Fruit fly (Drosophila melanogaster): ENCODE results near the gene CG14626.

The CG14626 gene

dm6 chrX:1191008-1191407 lies 6.4 kb downstream of the CG14626 start, which contains the start of gene CG11380:
TSS of gene CG11380 (plus strand) at chrX:1191308.
- no peak for TF ChIP-seq rn (GFP tag; IDR thresholded peaks at IDR 0.05)
- no peak for TF ChIP-seq CG8301 (tag; optimal IDR thresholded peaks at IDR 0.05)
- no peak for TF ChIP-seq Snoo (tag; optimal IDR thresholded peaks at IDR 0.05)
- no peak for TF ChIP-seq CG17806 (tag; optimal IDR thresholded peaks at IDR 0.05)
- TF ChIP-seq CG14655 (GFP tag; optimal IDR thresholded peaks at IDR 0.05), result no peak

DNA sequence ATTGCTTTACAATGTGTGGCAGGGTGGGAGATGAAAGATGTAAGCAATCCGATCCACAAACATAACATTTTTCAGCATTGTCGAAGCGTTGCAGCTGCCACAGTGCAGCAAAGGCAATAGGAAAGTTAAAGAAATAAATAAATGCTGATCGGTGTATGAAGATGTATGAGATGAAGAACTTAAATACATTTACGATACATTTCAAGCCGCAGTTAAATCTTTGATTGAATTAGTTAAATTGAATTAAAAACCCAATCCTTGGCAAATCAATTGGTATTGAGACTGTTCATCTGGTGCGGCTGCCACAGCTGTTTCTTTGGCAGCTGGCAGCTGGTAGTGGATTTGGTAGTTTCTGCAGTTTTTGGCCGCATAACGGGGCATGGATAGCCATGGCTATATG lies 13.3 kb downstream of the CG14626 start:
- no peak for TF ChIP-seq CG10348 (GFP tag; IDR thresholded peaks at IDR 0.05)
- peak; percentile 38; the same call in 1 of the 2 replicates for TF ChIP-seq Ets98B (GFP tag; IDR thresholded peaks at IDR 0.05)

DNA sequence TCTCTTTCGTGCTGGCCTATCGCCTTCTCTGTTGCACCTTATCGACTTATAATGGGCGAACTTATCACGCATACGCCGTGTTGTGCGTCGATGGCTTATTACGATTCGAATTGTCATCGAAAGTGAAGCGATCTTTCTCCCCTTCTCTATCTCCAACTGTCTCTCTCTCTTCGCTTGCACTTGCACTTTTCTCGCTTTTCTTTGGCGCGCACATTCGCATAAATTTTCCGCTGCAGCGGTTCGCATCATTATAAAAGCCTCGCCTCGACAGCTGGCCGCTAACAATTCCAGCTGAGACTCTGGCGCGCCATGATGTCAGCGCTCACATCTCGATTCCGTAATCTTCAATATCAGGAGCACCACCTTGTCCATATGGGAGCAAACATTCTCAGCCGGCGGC lies 14.7 kb downstream of the CG14626 start, which contains the start of gene CG14625:
CG14625 (plus strand) TSS at position 301 of the 400 bp plus-strand sequence.
- TF ChIP-seq CG34367 (tag; optimal IDR thresholded peaks at IDR 0.05) (no peak), CG8159 (tag; optimal IDR thresholded peaks at IDR 0.05) (no peak)

- TF ChIP-seq CG8159 (tag; optimal IDR thresholded peaks at IDR 0.05) (no peak), CG13204 (GFP tag; optimal IDR thresholded peaks at IDR 0.05) (no peak), CG32121 (GFP tag; IDR thresholded peaks at IDR 0.05) (no peak), CG17806 (tag; optimal IDR thresholded peaks at IDR 0.05) (no peak)
Observed at dm6 chrX:1203477-1203876, 18.9 kb downstream of the CG14626 start, which contains the start of gene CG11381. TSS of gene CG11381 (plus strand) at chrX:1203777.

dm6 chrX:1206437-1206836 lies 21.9 kb downstream of the CG14626 start, which contains the start of gene CG14624:
TSS of gene CG14624 (plus strand) at chrX:1206737.
- TF ChIP-seq CG8159 (tag; optimal IDR thresholded peaks at IDR 0.05) (no peak), Pif1A (GFP tag; optimal IDR thresholded peaks at IDR 0.05) (no peak), CG4496 (GFP tag; IDR thresholded peaks at IDR 0.05) (no peak), EcR (GFP tag; optimal IDR thresholded peaks at IDR 0.05) (no peak), Ets98B (GFP tag; IDR thresholded peaks at IDR 0.05) (no peak), gl (tag; optimal IDR thresholded peaks at IDR 0.05) (no peak), rn (GFP tag; IDR thresholded peaks at IDR 0.05) (no peak), CG9948 (tag; optimal IDR thresholded peaks at IDR 0.05) (no peak), CG15710 (tag; optimal IDR thresholded peaks at IDR 0.05) (no peak), D1 (tag; optimal IDR thresholded peaks at IDR 0.05) (no peak), CG8301 (tag; optimal IDR thresholded peaks at IDR 0.05) (no peak), fd96Ca (GFP tag; IDR thresholded peaks at IDR 0.05) (no peak), CG17806 (tag; optimal IDR thresholded peaks at IDR 0.05) (no peak), CG32121 (GFP tag; IDR thresholded peaks at IDR 0.05) (no peak), CG13204 (GFP tag; optimal IDR thresholded peaks at IDR 0.05) (no peak), Pif1B (GFP tag; optimal IDR thresholded peaks at IDR 0.05) (no peak), CG34367 (tag; optimal IDR thresholded peaks at IDR 0.05) (no peak), CG10348 (GFP tag; IDR thresholded peaks at IDR 0.05) (no peak)

DNA sequence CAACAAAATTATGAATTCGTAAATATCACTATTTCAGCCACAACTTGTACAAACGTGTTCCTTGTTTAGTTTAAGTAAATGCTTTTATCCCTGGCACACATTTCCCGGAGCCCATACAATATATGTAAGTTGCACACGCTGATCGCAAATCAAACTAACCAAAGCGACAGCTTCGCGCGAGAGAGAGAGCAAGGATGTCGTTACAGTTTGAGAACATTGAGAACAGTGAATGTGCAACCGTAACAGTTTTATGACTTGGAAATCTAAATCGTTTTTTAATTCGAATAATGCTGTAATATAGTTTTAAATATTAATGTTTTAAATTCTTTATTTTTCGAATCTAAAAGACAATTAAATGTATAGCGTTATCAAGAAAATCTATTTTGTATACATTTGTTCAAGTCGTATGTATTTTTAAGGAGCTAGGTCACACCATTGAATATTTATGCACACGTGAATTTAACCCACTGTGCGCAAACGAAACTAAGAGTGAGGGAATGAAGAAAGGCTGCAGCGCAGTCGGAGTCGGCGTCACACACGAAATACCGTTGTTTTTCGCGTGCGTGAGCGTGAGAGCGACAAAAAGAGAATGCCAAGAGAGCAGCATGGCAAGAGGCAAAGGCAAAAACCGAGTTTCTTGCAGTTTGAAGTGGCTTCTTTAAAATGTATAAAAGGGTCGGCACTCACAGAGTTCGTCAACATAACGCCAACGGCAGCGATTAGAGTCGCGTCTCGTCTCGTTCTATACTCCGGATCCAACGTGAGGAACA lies 24.9 kb downstream of the CG14626 start, which contains the start of gene CG11382:
CG11382 (plus strand) TSS at position 720 of the 770 bp plus-strand sequence.
- TF ChIP-seq CG32121 (GFP tag; IDR thresholded peaks at IDR 0.05), result no peak
- peak; percentile 16 for TF ChIP-seq CG9948 (tag; optimal IDR thresholded peaks at IDR 0.05)
- peak; percentile 8 for TF ChIP-seq CG8159 (tag; optimal IDR thresholded peaks at IDR 0.05)
- no peak for TF ChIP-seq EcR (GFP tag; optimal IDR thresholded peaks at IDR 0.05)

dm6 chrX:1215000-1215399 lies 30.4 kb downstream of the CG14626 start, which contains the start of gene CG11398:
TSS of gene CG11398 (minus strand) at chrX:1215156.
- no peak for TF ChIP-seq CG17806 (tag; optimal IDR thresholded peaks at IDR 0.05)
- TF ChIP-seq CG32121 (GFP tag; IDR thresholded peaks at IDR 0.05), result no peak
- no peak for TF ChIP-seq Ets98B (GFP tag; IDR thresholded peaks at IDR 0.05)
- no peak for TF ChIP-seq Pif1A (GFP tag; optimal IDR thresholded peaks at IDR 0.05)
- TF ChIP-seq CG34367 (tag; optimal IDR thresholded peaks at IDR 0.05), result no peak
- TF ChIP-seq CG12605 (GFP tag; IDR thresholded peaks at IDR 0.05), result no peak
- no peak for TF ChIP-seq rn (GFP tag; IDR thresholded peaks at IDR 0.05)
- TF ChIP-seq CG4496 (GFP tag; IDR thresholded peaks at IDR 0.05), result no peak
- no peak for TF ChIP-seq CG8301 (tag; optimal IDR thresholded peaks at IDR 0.05)
- TF ChIP-seq EcR (GFP tag; optimal IDR thresholded peaks at IDR 0.05), result no peak
- TF ChIP-seq CG10348 (GFP tag; IDR thresholded peaks at IDR 0.05), result no peak
- no peak for TF ChIP-seq CG8159 (tag; optimal IDR thresholded peaks at IDR 0.05)
- no peak for TF ChIP-seq CG9948 (tag; optimal IDR thresholded peaks at IDR 0.05)
- no peak for TF ChIP-seq CG13204 (GFP tag; optimal IDR thresholded peaks at IDR 0.05)
- no peak for TF ChIP-seq fd96Ca (GFP tag; IDR thresholded peaks at IDR 0.05)
- no peak for TF ChIP-seq Pif1B (GFP tag; optimal IDR thresholded peaks at IDR 0.05)

All from whole organism, pupa.